Fruit fly (Drosophila melanogaster) whole organism, prepupa: ENCODE data around the gene CG7130.

Experiments
- Blimp-1 ChIP-seq: fragments of 200-800 bp; sonication (Bioruptor generic); optimal IDR thresholded peaks from 3 replicates; lab custom pipeline; 2017; ENCODE audit warnings: missing biosample characterization, missing genetic modification characterization, mild to moderate bottlenecking, moderate library complexity, missing genetic modification reagents
- CG10631 ChIP-seq: fragments of 200-800 bp; sonication (Bioruptor generic); optimal IDR thresholded peaks from 2 replicates; lab custom pipeline; 2016; ENCODE audit warnings: missing biosample characterization, missing genetic modification characterization
- CG10669 ChIP-seq: fragments of 200-800 bp; sonication (Bioruptor generic); optimal IDR thresholded peaks from 3 replicates; lab custom pipeline; 2018; ENCODE audit warnings: missing biosample characterization, mild to moderate bottlenecking, missing genetic modification characterization, moderate library complexity
- CG1621 ChIP-seq: fragments of 200-800 bp; sonication (Bioruptor generic); optimal IDR thresholded peaks from 3 replicates; lab custom pipeline; 2018; ENCODE audit warnings: missing biosample characterization, mild to moderate bottlenecking, missing genetic modification characterization
- CG16779 ChIP-seq: fragments of 200-800 bp; sonication (Bioruptor generic); optimal IDR thresholded peaks from 3 replicates; lab custom pipeline; 2017; ENCODE audit warnings: missing biosample characterization, mild to moderate bottlenecking, missing genetic modification characterization
- CG3032 ChIP-seq: fragments of 200-800 bp; optimal IDR thresholded peaks from 2 replicates; lab custom pipeline; 2019; ENCODE audit warnings: missing biosample characterization, mild to moderate bottlenecking, missing genetic modification characterization, moderate library complexity
- CG32006 ChIP-seq: fragments of 200-800 bp; sonication (Bioruptor generic); optimal IDR thresholded peaks from 3 replicates; lab custom pipeline; 2017; ENCODE audit warnings: missing biosample characterization, mild to moderate bottlenecking, missing genetic modification characterization
- CG3919 ChIP-seq: fragments of 200-800 bp; sonication (Bioruptor generic); optimal IDR thresholded peaks from 3 replicates; lab custom pipeline; 2016; ENCODE audit warnings: missing biosample characterization, missing genetic modification characterization
- CG4318 ChIP-seq: fragments of 200-800 bp; sonication (Bioruptor generic); optimal IDR thresholded peaks from 3 replicates; lab custom pipeline; 2017; ENCODE audit warnings: missing biosample characterization, mild to moderate bottlenecking, missing genetic modification characterization
- CG6163 ChIP-seq: fragments of 200-800 bp; sonication (Bioruptor generic); IDR thresholded peaks from 3 replicates; pipeline ENCODE4 v1.3.6; 2022; ENCODE audit warnings: missing biosample characterization, missing genetic modification characterization
- CG6276 ChIP-seq: fragments of 200-800 bp; sonication (Bioruptor generic); optimal IDR thresholded peaks from 2 replicates; lab custom pipeline; 2017; ENCODE audit warnings: missing biosample characterization, mild to moderate bottlenecking, missing genetic modification characterization
- CG6808 ChIP-seq: fragments of 200-800 bp; sonication (Bioruptor generic); optimal IDR thresholded peaks from 3 replicates; lab custom pipeline; 2017; ENCODE audit warnings: missing biosample characterization, missing genetic modification characterization, mild to moderate bottlenecking, moderate library complexity, missing genetic modification reagents
- CG6854 ChIP-seq: fragments of 200-800 bp; sonication (Bioruptor generic); optimal IDR thresholded peaks from 2 replicates; lab custom pipeline; 2017; ENCODE audit warnings: missing biosample characterization, mild to moderate bottlenecking, missing genetic modification characterization
- CG8119 ChIP-seq: fragments of 200-800 bp; sonication (Bioruptor generic); IDR thresholded peaks from 3 replicates; pipeline ENCODE4 v1.3.6; 2022; ENCODE audit warnings: missing biosample characterization, missing genetic modification characterization
- CG8319 ChIP-seq: fragments of 200-800 bp; sonication (Bioruptor generic); optimal IDR thresholded peaks from 3 replicates; lab custom pipeline; 2016; ENCODE audit warnings: missing biosample characterization, missing genetic modification characterization
- CG8632 ChIP-seq: fragments of 200-800 bp; sonication (Bioruptor generic); optimal IDR thresholded peaks from 3 replicates; lab custom pipeline; 2016; ENCODE audit warnings: missing biosample characterization, missing genetic modification characterization
- CG9139 ChIP-seq: fragments of 200-800 bp; sonication (Bioruptor generic); optimal IDR thresholded peaks from 3 replicates; lab custom pipeline; 2017; ENCODE audit warnings: missing biosample characterization, mild to moderate bottlenecking, missing genetic modification characterization
- Eip75B ChIP-seq: fragments of 200-800 bp; sonication (Bioruptor generic); optimal IDR thresholded peaks from 3 replicates; lab custom pipeline; 2016; ENCODE audit warnings: missing biosample characterization, missing genetic modification characterization
- Eip78C ChIP-seq: fragments of 200-800 bp; sonication (Bioruptor generic); peaks from one replicate; lab custom pipeline; 2016; ENCODE audit warnings: missing biosample characterization, missing genetic modification characterization
- Eip93F ChIP-seq: fragments of 200-800 bp; sonication (Bioruptor generic); optimal IDR thresholded peaks from 2 replicates; lab custom pipeline; 2016; ENCODE audit warnings: missing biosample characterization, mild to moderate bottlenecking, missing genetic modification characterization
- Ets21C ChIP-seq: fragments of 200-800 bp; sonication (Bioruptor generic); optimal IDR thresholded peaks from 3 replicates; lab custom pipeline; 2016; ENCODE audit warnings: missing biosample characterization, missing genetic modification characterization
- Ets96B ChIP-seq: fragments of 200-800 bp; optimal IDR thresholded peaks from 2 replicates; lab custom pipeline; 2019; ENCODE audit warnings: missing biosample characterization, mild to moderate bottlenecking, missing genetic modification characterization, moderate library complexity
- Gug ChIP-seq: fragments of 200-800 bp; sonication (Bioruptor generic); IDR thresholded peaks from 2 replicates; pipeline ENCODE4 v1.3.6; 2022; ENCODE audit warnings: missing biosample characterization, missing genetic modification characterization
- Hr38 ChIP-seq: sonication (Bioruptor generic); optimal IDR thresholded peaks from 2 replicates; lab custom pipeline; 2016; ENCODE audit warnings: missing biosample characterization, missing genetic modification characterization
- Hr39 ChIP-seq: fragments of 200-800 bp; sonication (Bioruptor generic); optimal IDR thresholded peaks from 2 replicates; lab custom pipeline; 2016; ENCODE audit warnings: missing biosample characterization, missing genetic modification characterization
- Hr4 ChIP-seq: fragments of 200-800 bp; sonication (Bioruptor generic); optimal IDR thresholded peaks from 3 replicates; lab custom pipeline; 2016; ENCODE audit warnings: missing biosample characterization, missing genetic modification characterization
- Lpt ChIP-seq: fragments of 200-800 bp; sonication (Bioruptor generic); optimal IDR thresholded peaks from 3 replicates; lab custom pipeline; 2016; ENCODE audit warnings: missing biosample characterization, missing genetic modification characterization
- Met ChIP-seq: fragments of 200-800 bp; sonication (Bioruptor generic); optimal IDR thresholded peaks from 3 replicates; lab custom pipeline; 2016; ENCODE audit warnings: missing biosample characterization, missing genetic modification characterization
- OdsH ChIP-seq: fragments of 200-800 bp; sonication (Bioruptor generic); optimal IDR thresholded peaks from 3 replicates; lab custom pipeline; 2016; ENCODE audit warnings: missing biosample characterization, missing genetic modification characterization
- Smox ChIP-seq: fragments of 200-800 bp; sonication (Bioruptor generic); optimal IDR thresholded peaks from 3 replicates; lab custom pipeline; 2016; ENCODE audit warnings: missing biosample characterization, missing genetic modification characterization
- Sox102F ChIP-seq: fragments of 200-800 bp; sonication (Bioruptor generic); optimal IDR thresholded peaks from 2 replicates; lab custom pipeline; 2016; ENCODE audit warnings: missing biosample characterization, mild to moderate bottlenecking, missing genetic modification characterization
- Sox14 ChIP-seq: fragments of 200-800 bp; sonication (Bioruptor generic); optimal IDR thresholded peaks from 3 replicates; lab custom pipeline; 2016; ENCODE audit warnings: missing biosample characterization, missing genetic modification characterization
- achi ChIP-seq: fragments of 200-800 bp; sonication (Bioruptor generic); optimal IDR thresholded peaks from 3 replicates; lab custom pipeline; 2016; ENCODE audit warnings: missing biosample characterization, missing genetic modification characterization
- acj6 ChIP-seq: fragments of 200-800 bp; sonication (Bioruptor generic); optimal IDR thresholded peaks from 3 replicates; lab custom pipeline; 2016; ENCODE audit warnings: missing biosample characterization, missing genetic modification characterization
- dac ChIP-seq: fragments of 200-800 bp; sonication (Bioruptor generic); optimal IDR thresholded peaks from 2 replicates; lab custom pipeline; 2017; ENCODE audit warnings: missing biosample characterization, mild to moderate bottlenecking, missing genetic modification characterization
- eg ChIP-seq: fragments of 200-800 bp; sonication (Bioruptor generic); IDR thresholded peaks from 3 replicates; pipeline ENCODE4 v1.3.6; 2022; ENCODE audit warnings: missing biosample characterization, missing genetic modification characterization
- esn ChIP-seq: fragments of 200-800 bp; sonication (Bioruptor generic); optimal IDR thresholded peaks from 2 replicates; lab custom pipeline; 2016; ENCODE audit warnings: missing biosample characterization, mild to moderate bottlenecking, missing genetic modification characterization, moderate library complexity
- fd85E ChIP-seq: fragments of 200-800 bp; sonication (Bioruptor generic); optimal IDR thresholded peaks from 3 replicates; lab custom pipeline; 2016; ENCODE audit warnings: missing biosample characterization, missing genetic modification characterization
- fkh ChIP-seq: fragments of 200-800 bp; sonication (Bioruptor generic); optimal IDR thresholded peaks from 3 replicates; lab custom pipeline; 2017; ENCODE audit warnings: missing biosample characterization, mild to moderate bottlenecking, missing genetic modification characterization, moderate library complexity
- pdm3 ChIP-seq: fragments of 200-800 bp; sonication (Bioruptor generic); optimal IDR thresholded peaks from 3 replicates; lab custom pipeline; 2016; ENCODE audit warnings: missing biosample characterization, missing genetic modification characterization
- spab ChIP-seq: fragments of 200-800 bp; sonication (Bioruptor generic); optimal IDR thresholded peaks from 2 replicates; lab custom pipeline; 2017; ENCODE audit warnings: missing biosample characterization, mild to moderate bottlenecking, missing genetic modification characterization, missing genetic modification reagents
- ss ChIP-seq, 2 experiments: fragments of 200-800 bp; sonication (Bioruptor generic); optimal IDR thresholded peaks; 2 replicates in 1 of 2; 3 replicates in 1 of 2; lab custom pipeline; 2017 to 2018; ENCODE audit warnings: mild to moderate bottlenecking in 2 of 2, missing biosample characterization in 2 of 2, missing genetic modification characterization in 2 of 2, moderate library complexity in 1 of 2
- svp ChIP-seq: fragments of 200-800 bp; sonication (Bioruptor generic); peaks from one replicate; lab custom pipeline; 2016; ENCODE audit warnings: missing biosample characterization, missing genetic modification characterization
- topi ChIP-seq: fragments of 200-800 bp; sonication (Bioruptor generic); optimal IDR thresholded peaks from 3 replicates; lab custom pipeline; 2016; ENCODE audit warnings: missing biosample characterization, missing genetic modification characterization

The CG7130 gene

DNA sequence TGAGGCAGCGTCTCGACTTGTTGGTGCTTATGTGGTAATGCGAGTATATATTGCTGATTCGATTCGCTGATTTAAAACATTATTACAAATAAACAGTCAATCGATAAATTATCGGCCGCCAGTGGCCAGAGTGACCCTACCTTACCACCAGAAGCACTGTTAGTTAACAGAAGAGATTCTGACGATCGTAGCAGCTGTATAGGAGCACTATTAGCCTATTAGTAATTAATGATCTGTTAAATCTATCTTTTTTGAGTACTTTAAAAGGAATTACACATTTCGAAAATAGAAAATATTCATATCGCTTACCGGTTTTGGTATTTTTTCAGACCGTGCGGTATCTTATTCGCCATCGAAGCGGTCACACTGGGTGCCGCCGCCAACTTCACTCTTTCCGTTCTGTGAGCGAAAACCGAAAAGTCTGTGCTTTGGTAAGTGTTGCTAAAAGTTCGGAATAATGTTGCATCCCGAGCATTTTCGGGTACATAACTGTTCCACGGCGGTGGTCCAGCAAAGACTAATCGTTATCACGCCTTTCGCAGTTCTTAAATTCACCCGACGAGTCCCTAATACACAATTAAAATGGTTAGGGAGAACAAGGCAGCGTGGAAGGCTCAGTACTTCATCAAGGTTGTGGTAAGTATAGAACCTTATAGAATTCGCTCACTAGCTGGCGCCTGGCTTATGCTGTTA, at the start of gene CG7130, which contains the start of gene RpLP0 (continued):
- TF ChIP-seq CG3032 (tag; lab: Kevin White, UChicago) (peak; percentile 72), CG8319 (GFP tag; lab: Kevin White, UChicago) (peak; percentile 80), svp (GFP tag; lab: Kevin White, UChicago) (peak; percentile 83), eg (GFP tag; lab: Robert Waterston, UW) (peak; percentile 80), Blimp-1 (GFP tag; lab: Kevin White, UChicago) (peak; percentile 76), CG9139 (GFP tag; lab: Kevin White, UChicago) (peak; percentile 79), Eip78C (GFP tag; lab: Kevin White, UChicago) (peak; percentile 95), Eip93F (GFP tag; lab: Kevin White, UChicago) (no peak), Sox102F (GFP tag; lab: Kevin White, UChicago) (peak; percentile 86), acj6 (GFP tag; lab: Kevin White, UChicago) (peak; percentile 77)

DNA sequence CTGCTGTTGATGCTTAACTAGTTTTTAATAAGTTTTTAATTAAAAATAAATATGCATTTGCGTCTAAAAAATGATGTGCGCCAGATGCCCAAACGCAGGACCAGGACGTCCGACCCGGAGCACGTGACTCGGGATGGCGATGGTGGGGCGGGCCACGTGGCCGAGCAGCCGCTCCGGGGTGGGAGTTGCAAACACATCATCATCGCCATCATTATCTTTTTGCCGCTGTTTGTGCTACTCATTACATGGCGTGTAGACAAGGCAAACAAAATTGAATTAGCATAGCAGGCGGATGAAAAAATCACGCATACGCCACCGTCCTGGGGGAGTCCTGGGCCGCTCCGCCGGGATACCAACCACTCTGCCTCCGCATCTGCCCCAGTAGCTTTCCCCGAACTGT, 37.6 kb upstream of the CG7130 start:
- TF ChIP-seq CG3032 (tag; lab: Kevin White, UChicago) = no peak
- no peak for TF ChIP-seq Ets96B (tag; lab: Kevin White, UChicago)
- TF ChIP-seq CG8632 = no peak
- TF ChIP-seq CG6163 (GFP tag; lab: Robert Waterston, UW) = no peak

DNA sequence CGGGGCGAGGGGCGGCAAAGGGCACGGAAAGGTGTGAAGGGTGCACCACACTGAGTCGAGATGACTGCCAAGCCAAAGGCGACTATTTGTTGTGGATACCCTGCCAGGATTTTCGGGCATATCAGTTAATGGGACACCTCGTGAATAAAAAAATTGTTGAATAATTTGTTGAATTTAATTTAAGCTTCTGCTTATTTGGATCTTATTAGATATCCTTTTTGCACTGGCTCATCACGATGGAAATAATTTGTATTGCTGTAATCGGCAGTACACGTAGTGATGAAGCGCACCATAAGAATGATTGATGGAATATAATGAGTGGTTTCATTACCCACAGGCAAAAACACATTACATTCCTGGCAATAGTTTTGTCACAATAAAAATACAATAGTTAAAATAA, 34.3 kb upstream of the CG7130 start:
- TF ChIP-seq CG32006 (GFP tag; lab: Kevin White, UChicago) = peak; percentile 7
- no peak for TF ChIP-seq Lpt
- TF ChIP-seq Eip78C (GFP tag; lab: Kevin White, UChicago) = peak; percentile 53

DNA sequence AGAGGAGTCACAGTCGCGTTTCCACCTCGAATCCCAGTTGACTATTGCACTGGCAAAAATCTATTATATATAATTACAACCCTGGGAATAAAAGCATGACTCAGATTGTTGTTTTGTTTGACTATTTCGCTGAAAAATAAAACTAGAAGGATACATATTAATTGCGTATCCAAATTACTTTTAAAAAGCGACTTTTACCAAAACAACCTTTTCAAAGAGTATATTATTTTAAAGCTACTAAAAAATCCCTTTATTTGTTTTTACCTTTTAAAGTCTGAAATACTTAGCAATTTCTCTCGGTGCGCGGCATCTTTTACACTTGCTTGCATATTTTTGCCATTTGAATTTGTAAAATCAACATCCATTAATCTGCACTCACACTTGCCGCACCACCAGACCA, 31.1 kb upstream of the CG7130 start:
- TF ChIP-seq CG3919 (GFP tag; lab: Kevin White, UChicago) = peak; percentile 1
- no peak for TF ChIP-seq Met
- no peak for TF ChIP-seq fd85E
- TF ChIP-seq CG3032 (tag; lab: Kevin White, UChicago) = peak; percentile 22
- peak; percentile 8 for TF ChIP-seq CG6808 (GFP tag; lab: Kevin White, UChicago)
- TF ChIP-seq dac (GFP tag; lab: Kevin White, UChicago) = no peak
- no peak for TF ChIP-seq ss (GFP tag; optimal IDR thresholded peaks at IDR 0.05; lab: Kevin White, UChicago)
- peak; percentile 51; the same call in 1 of the 3 replicates for TF ChIP-seq CG8119 (GFP tag; lab: Robert Waterston, UW)
- TF ChIP-seq fkh (GFP tag; lab: Kevin White, UChicago) = no peak
- peak; percentile 15 for TF ChIP-seq acj6 (GFP tag; lab: Kevin White, UChicago)
- TF ChIP-seq Eip78C (GFP tag; lab: Kevin White, UChicago) = peak; percentile 82
- TF ChIP-seq Lpt = no peak
- no peak for TF ChIP-seq CG16779 (tag; lab: Kevin White, UChicago)
- no peak for TF ChIP-seq Hr38 (GFP tag; lab: Kevin White, UChicago)
- TF ChIP-seq CG6276 (GFP tag; lab: Kevin White, UChicago) = peak; percentile 52
- no peak for TF ChIP-seq eg (GFP tag; lab: Robert Waterston, UW)
- TF ChIP-seq spab = no peak
- peak; percentile 24 for TF ChIP-seq CG10669 (GFP tag; lab: Kevin White, UChicago)
- peak; percentile 33 for TF ChIP-seq CG10631 (GFP tag; lab: Kevin White, UChicago)
- TF ChIP-seq CG4318 = peak; percentile 58
- peak; percentile 62 for TF ChIP-seq Hr4 (GFP tag; lab: Kevin White, UChicago)
- no peak for TF ChIP-seq esn
- peak; percentile 7 for TF ChIP-seq pdm3
- peak; percentile 20 for TF ChIP-seq Sox14 (GFP tag; lab: Kevin White, UChicago)
- TF ChIP-seq CG8319 (GFP tag; lab: Kevin White, UChicago) = no peak
- peak; percentile 15 for TF ChIP-seq topi (GFP tag; lab: Kevin White, UChicago)
- no peak for TF ChIP-seq CG8632
- TF ChIP-seq achi = peak; percentile 33
- TF ChIP-seq Hr39 (GFP tag; lab: Kevin White, UChicago) = no peak
- peak; percentile 18 for TF ChIP-seq Eip75B (GFP tag; lab: Kevin White, UChicago)
- TF ChIP-seq OdsH (GFP tag; lab: Kevin White, UChicago) = peak; percentile 10
- TF ChIP-seq Ets21C = no peak
- peak; percentile 29; the same call in 1 of the 2 replicates for TF ChIP-seq Gug (GFP tag; lab: Robert Waterston, UW)
- TF ChIP-seq Ets96B (tag; lab: Kevin White, UChicago) = peak; percentile 7
- TF ChIP-seq CG1621 (tag; lab: Kevin White, UChicago) = no peak
- TF ChIP-seq CG6854 (GFP tag; lab: Kevin White, UChicago) = no peak
- TF ChIP-seq Smox (GFP tag; lab: Kevin White, UChicago) = no peak
